Fruit fly (Drosophila melanogaster): ENCODE data around the gene Fbxl7.
A peak's percentile ranks its signal among the peaks of the same experiment; 100 is the strongest.

The Fbxl7 gene

DNA sequence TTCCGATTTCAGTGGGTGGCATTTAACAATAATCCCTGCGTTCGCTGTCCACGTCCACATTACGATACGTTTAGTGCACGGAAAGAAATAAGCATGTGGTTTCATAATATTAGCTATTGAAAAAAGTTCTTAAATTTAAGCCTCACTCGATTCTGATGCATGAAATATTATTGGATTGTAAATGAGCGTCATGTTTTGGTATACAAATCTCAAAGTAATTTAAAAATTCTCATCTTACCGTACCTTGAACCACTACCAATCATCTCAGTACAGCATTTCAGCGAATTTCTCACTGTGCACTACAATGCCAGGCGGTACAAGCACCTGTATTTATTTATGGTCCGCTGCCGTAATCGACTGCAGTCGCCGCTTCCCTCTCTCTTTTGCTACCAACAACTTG, 53.5 kb downstream of the Fbxl7 start (continued):
- peak; percentile 83 for TF ChIP-seq Sox14 (GFP tag; optimal IDR thresholded peaks at IDR 0.05)
- peak; percentile 66 for TF ChIP-seq CG3032 (tag; optimal IDR thresholded peaks at IDR 0.05)
- peak; percentile 89 for TF ChIP-seq OdsH (GFP tag; optimal IDR thresholded peaks at IDR 0.05)
- no peak for TF ChIP-seq CG8119 (GFP tag; IDR thresholded peaks at IDR 0.05)
- TF ChIP-seq eg (GFP tag; IDR thresholded peaks at IDR 0.05), result no peak
- peak; percentile 80 for TF ChIP-seq CG6792 (GFP tag; optimal IDR thresholded peaks at IDR 0.05)
- no peak for TF ChIP-seq CG1621 (tag; optimal IDR thresholded peaks at IDR 0.05)
- TF ChIP-seq cyc (GFP tag; optimal IDR thresholded peaks at IDR 0.05), result peak; percentile 73
- peak; percentile 59 for TF ChIP-seq CG7368 (GFP tag; optimal IDR thresholded peaks at IDR 0.05)
- no peak for TF ChIP-seq CG6854 (GFP tag; optimal IDR thresholded peaks at IDR 0.05)
- TF ChIP-seq dsx (GFP tag; optimal IDR thresholded peaks at IDR 0.05; ENCODE audit: poor library complexity, severe bottlenecking), result no peak
- peak; percentile 74 for TF ChIP-seq CG10631 (GFP tag; optimal IDR thresholded peaks at IDR 0.05)
- peak; percentile 77 for TF ChIP-seq Ets96B (tag; optimal IDR thresholded peaks at IDR 0.05)
- TF ChIP-seq CG11294 (GFP tag; IDR thresholded peaks at IDR 0.05), result no peak
- peak; percentile 29 for TF ChIP-seq Blimp-1 (GFP tag; optimal IDR thresholded peaks at IDR 0.05)
- peak; percentile 86 for TF ChIP-seq CG6276 (GFP tag; optimal IDR thresholded peaks at IDR 0.05)
- peak; percentile 79 for TF ChIP-seq Eip75B (GFP tag; optimal IDR thresholded peaks at IDR 0.05)

DNA sequence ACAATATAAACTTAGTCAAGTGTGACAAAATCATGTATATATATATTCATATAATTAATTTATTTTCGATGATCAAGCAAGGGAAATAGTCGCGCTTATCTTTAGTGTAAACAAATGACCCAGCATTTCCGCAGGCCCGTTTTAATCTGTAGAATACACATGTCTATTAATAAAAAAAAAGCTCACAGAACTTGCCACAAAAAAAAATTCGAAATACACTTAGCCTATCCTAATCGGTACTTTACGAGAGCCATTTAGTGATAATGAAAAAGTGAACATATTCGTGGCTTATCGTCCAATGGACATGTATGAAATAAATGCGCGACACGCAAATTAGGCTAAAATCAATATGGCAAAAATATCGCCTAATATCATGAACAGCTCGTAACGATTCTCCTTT, 54.5 kb downstream of the Fbxl7 start:
- TF ChIP-seq Hr4 (GFP tag; optimal IDR thresholded peaks at IDR 0.05) (no peak), CG11762 (GFP tag; optimal IDR thresholded peaks at IDR 0.05; ENCODE audit: insufficient read depth) (no peak), Sox15 (GFP tag; optimal IDR thresholded peaks at IDR 0.05) (no peak), Sox102F (GFP tag; optimal IDR thresholded peaks at IDR 0.05) (no peak), dsx (GFP tag; optimal IDR thresholded peaks at IDR 0.05; ENCODE audit: poor library complexity, severe bottlenecking) (no peak), Eip75B (GFP tag; optimal IDR thresholded peaks at IDR 0.05) (no peak), CG32006 (GFP tag; optimal IDR thresholded peaks at IDR 0.05) (no peak), CG9139 (GFP tag; optimal IDR thresholded peaks at IDR 0.05) (no peak), lz (GFP tag; optimal IDR thresholded peaks at IDR 0.05) (no peak), CG8632 (GFP tag; optimal IDR thresholded peaks at IDR 0.05) (no peak), Ets21C (GFP tag; optimal IDR thresholded peaks at IDR 0.05) (no peak), CG7368 (GFP tag; optimal IDR thresholded peaks at IDR 0.05) (no peak), fd85E (GFP tag; optimal IDR thresholded peaks at IDR 0.05) (no peak), OdsH (GFP tag; optimal IDR thresholded peaks at IDR 0.05) (no peak), net (GFP tag; optimal IDR thresholded peaks at IDR 0.05) (no peak), CG6276 (GFP tag; optimal IDR thresholded peaks at IDR 0.05) (no peak), Lpt (GFP tag; optimal IDR thresholded peaks at IDR 0.05) (no peak)
